Fruit fly (Drosophila melanogaster): ENCODE measurements around the gene CG12078.

Gene CG12078

DNA sequence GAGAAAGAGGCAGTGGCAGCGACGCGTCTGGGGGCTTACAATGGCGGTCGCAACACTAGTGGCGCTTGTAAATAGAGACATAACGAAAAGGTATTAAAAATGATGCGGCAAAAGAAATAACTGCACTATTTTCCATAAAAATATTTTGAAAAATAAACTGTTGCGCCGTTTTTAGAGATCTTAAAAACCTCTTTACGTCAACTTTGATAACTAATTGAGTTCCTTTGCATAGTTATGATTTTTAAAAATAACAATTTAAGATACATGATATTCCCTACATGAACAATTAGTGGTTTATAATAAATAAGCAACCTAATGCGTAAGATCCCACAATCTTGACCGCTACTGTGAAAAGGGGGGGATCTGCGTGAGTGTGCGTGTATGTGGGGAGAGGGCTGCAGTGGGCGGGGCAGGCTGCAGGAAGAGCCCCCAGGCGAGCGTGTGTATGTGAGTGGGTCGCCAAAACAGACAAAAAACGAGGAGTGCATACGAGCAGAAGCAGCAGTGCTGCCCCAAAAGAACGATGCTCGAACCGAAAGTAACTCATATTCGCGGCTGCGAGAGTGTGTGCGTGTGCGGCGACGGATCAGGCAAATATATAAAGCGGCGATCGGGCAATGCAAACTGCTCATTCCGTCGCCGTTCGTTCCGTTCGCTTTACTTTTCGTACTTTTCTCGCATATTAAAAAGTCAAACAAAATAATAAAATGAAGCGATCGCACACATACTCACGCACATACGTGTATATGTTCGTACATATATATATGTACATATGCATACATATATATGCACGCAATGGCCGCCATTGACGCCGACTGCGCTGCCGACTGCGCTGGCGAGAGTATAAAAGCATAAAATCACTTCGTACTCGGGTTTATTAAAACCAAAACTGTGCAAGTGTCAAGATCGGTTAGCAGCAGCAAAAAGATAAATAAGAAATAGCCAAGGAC, 4.9 kb upstream of the CG12078 start:
- TF ChIP-seq CG11617 (GFP tag; optimal IDR thresholded peaks at IDR 0.05) (peak; percentile 36), bab1 (GFP tag; optimal IDR thresholded peaks at IDR 0.05) (peak; percentile 58), CG12768 (GFP tag; optimal IDR thresholded peaks at IDR 0.05) (no peak), CG1620 (GFP tag; optimal IDR thresholded peaks at IDR 0.05) (no peak), CG5204 (GFP tag; optimal IDR thresholded peaks at IDR 0.05) (peak; percentile 1), kay (GFP tag; ENCODE audit: borderline replicate concordance) (no peak), Hr96 (GFP tag; optimal IDR thresholded peaks at IDR 0.05) (no peak), cnc (optimal IDR thresholded peaks at IDR 0.05) (no peak), CG33017 (tag; optimal IDR thresholded peaks at IDR 0.05) (no peak), tj (GFP tag; optimal IDR thresholded peaks at IDR 0.05) (peak; percentile 11), pad (GFP tag; optimal IDR thresholded peaks at IDR 0.05) (peak; percentile 47), CG14711 (tag; optimal IDR thresholded peaks at IDR 0.05) (peak; percentile 10), toe (GFP tag; optimal IDR thresholded peaks at IDR 0.05) (no peak), CG7101 (tag; optimal IDR thresholded peaks at IDR 0.05) (no peak), Mnt (GFP tag; optimal IDR thresholded peaks at IDR 0.05) (no peak), CG7045 (GFP tag; optimal IDR thresholded peaks at IDR 0.05) (no peak), ovo (GFP tag; optimal IDR thresholded peaks at IDR 0.05) (no peak), Clk (GFP tag; optimal IDR thresholded peaks at IDR 0.05) (no peak), cic (GFP tag; optimal IDR thresholded peaks at IDR 0.05) (no peak)

DNA sequence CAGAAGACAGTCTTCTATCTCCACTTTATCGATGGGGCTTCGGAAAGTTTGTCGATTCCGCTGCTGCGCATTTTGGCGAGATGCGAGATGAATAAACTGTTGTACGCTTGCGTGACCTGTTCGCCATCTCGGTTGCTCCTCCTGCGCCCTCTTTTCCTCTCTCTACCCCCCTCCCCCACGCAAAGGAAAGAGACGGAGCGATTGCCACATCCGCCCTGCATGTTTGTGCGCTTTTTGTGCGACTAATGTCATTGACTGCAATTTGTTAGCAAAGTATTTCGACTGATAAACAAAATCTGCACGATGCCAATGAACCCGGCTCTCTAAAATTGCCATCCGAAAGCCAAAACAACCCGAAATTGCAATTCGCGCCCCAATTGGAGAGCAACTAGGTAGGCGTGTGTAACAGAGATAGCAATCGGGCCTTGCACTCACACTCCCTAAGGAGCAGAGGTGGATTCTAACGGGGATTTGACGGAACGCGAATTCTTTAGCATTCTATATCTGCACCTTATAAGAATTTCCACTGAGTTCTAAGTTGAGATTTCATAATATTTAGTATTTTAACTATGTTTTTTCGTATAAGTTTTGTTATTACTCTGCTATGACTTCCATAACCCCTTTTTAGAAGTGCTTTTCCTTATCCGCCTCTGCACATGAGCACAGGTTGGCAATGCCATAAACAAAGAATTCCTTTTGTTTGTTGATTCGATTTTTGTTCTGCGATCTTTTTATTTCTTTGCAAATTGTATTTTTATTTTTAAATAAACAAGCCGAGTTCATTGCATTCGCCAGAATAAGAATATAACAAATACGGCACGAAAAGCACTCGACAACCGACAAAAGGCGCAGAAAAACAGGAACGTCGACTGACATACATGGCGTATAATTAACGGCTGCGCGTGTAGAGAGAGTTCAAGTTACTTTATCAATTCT, 3.3 kb upstream of the CG12078 start, which contains the start of gene CG43389:
TSS of gene CG43389 (plus strand) at position 886 of the 936 bp plus-strand sequence.
- TF ChIP-seq CG11617 (GFP tag; optimal IDR thresholded peaks at IDR 0.05): peak; percentile 32
- no peak for TF ChIP-seq toe (GFP tag; optimal IDR thresholded peaks at IDR 0.05)
- TF ChIP-seq Clk (GFP tag; optimal IDR thresholded peaks at IDR 0.05): no peak
- TF ChIP-seq CG1620 (GFP tag; optimal IDR thresholded peaks at IDR 0.05): no peak

DNA sequence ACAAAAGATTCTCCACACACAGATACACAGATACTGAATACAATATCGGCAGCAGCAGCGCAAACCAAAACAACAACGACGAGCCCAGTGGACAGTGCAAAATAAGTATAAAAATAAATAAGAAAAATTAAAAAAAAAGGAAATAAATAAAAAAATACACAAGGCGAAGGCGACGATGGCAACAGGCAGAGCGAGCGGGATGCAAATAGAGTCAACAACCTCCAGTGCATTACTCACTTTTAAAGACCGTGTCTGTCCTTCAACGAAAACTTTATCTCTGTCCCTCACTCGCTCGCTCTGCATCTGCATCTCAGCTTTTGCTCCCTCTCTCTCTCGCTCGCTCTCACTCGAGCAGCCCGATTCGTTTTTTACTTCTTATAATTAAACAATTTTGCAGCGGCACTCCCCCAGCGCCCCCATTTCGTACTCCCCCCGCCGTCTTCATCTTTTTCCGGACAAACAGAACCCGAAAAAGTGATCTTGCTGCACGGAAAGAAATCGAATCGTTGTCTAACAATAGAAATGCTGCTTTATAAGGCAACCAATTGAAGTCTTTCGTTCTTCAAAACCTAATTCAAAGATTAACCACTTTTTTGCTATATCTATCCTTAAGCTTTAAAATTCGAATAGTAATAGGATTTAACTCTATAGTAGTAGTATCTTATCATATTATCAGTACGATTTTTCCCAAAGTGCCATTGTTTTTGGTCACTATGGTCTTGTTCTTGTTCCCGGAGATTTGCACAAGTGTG, 2.5 kb upstream of the CG12078 start:
- no peak for TF ChIP-seq CG12768 (GFP tag; optimal IDR thresholded peaks at IDR 0.05)
- TF ChIP-seq Clk (GFP tag; optimal IDR thresholded peaks at IDR 0.05): no peak
- no peak for TF ChIP-seq Hr96 (GFP tag; optimal IDR thresholded peaks at IDR 0.05)
- no peak for TF ChIP-seq CG14711 (tag; optimal IDR thresholded peaks at IDR 0.05)
- TF ChIP-seq cic (GFP tag; optimal IDR thresholded peaks at IDR 0.05): peak; percentile 16

DNA sequence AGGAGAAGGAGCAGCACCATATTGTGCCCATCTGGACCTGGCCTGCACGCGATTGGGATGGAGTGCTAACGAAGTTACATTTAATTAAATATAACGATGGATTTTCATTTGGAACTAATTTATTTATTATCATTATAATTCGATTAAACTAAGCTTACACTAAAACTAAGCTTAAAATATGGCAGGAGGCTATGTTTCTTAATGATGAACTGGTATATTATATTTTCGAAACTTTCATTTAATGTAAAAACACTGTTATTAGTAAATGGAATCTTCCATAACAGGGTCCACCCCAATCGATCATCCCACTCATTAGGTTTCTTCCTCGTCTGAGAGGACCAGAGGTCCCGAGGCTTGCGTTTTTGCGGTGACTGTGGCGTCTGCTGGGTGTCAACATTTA, 1.1 kb upstream of the CG12078 start:
- TF ChIP-seq Clk (GFP tag; optimal IDR thresholded peaks at IDR 0.05) (no peak), CG1620 (GFP tag; optimal IDR thresholded peaks at IDR 0.05) (no peak), CG14711 (tag; optimal IDR thresholded peaks at IDR 0.05) (no peak), pad (GFP tag; optimal IDR thresholded peaks at IDR 0.05) (no peak), ovo (GFP tag; optimal IDR thresholded peaks at IDR 0.05) (no peak), bab1 (GFP tag; optimal IDR thresholded peaks at IDR 0.05) (no peak), CG7045 (GFP tag; optimal IDR thresholded peaks at IDR 0.05) (no peak), kay (GFP tag; ENCODE audit: borderline replicate concordance) (no peak), CG7101 (tag; optimal IDR thresholded peaks at IDR 0.05) (no peak)

DNA sequence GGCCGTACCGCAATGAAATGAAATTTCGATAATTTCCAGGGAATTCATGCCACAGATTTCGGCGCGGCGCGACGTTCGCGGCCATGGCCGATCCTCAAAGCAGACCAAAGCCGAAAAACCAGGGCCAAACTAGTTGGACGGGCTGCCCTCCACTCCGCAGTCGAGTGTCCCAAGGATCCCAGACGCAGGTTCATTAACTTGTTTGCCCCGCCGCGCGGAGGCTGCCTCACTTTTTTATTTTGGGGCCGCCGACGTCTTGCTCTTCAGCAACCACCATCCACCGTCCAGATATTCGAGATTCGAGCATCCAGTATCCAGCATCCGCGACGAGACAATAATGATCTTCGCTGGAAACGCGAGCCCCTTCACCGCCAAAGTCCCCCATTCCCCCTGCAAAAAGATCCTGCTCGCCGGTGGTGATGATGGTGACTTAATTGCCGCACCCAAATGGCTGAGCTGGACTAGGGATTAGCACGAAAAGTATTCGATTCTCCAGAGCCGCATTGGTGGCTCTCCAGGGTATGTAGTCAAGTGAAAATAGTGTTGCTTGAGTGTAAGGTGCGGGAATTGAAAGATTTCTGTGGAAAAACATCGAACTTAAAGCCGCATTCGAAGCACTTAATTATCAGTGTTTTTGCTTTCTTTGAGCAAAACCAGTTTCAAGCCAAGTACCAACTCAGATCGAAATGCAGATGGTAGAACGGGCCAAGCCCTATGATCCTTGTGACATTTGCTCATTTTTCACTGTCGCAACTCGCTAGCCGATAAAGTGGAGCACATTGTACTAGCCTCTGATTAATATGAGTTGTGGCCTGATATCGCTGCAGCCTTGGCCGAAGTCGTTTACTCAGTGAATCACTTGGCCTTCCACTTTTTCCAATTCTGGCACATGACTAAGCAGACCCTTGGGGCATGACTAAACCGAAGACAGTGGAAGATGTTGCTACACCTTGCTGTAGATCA, 1.7 kb downstream of the CG12078 start:
- no peak for TF ChIP-seq CG7101 (tag; optimal IDR thresholded peaks at IDR 0.05)
- TF ChIP-seq CG12768 (GFP tag; optimal IDR thresholded peaks at IDR 0.05): no peak
- no peak for TF ChIP-seq Crg-1 (GFP tag; optimal IDR thresholded peaks at IDR 0.05)
- TF ChIP-seq bab1 (GFP tag; optimal IDR thresholded peaks at IDR 0.05): no peak
- no peak for TF ChIP-seq CG11617 (GFP tag; optimal IDR thresholded peaks at IDR 0.05)
- TF ChIP-seq CG5204 (GFP tag; optimal IDR thresholded peaks at IDR 0.05): no peak
- TF ChIP-seq ovo (GFP tag; optimal IDR thresholded peaks at IDR 0.05): no peak
- no peak for TF ChIP-seq cnc (optimal IDR thresholded peaks at IDR 0.05)
- no peak for TF ChIP-seq CG14711 (tag; optimal IDR thresholded peaks at IDR 0.05)
- TF ChIP-seq tj (GFP tag; optimal IDR thresholded peaks at IDR 0.05): no peak
- no peak for TF ChIP-seq CG33017 (tag; optimal IDR thresholded peaks at IDR 0.05)
- no peak for TF ChIP-seq Clk (GFP tag; optimal IDR thresholded peaks at IDR 0.05)
- no peak for TF ChIP-seq CG1620 (GFP tag; optimal IDR thresholded peaks at IDR 0.05)
- no peak for TF ChIP-seq pad (GFP tag; optimal IDR thresholded peaks at IDR 0.05)
- TF ChIP-seq Mnt (GFP tag; optimal IDR thresholded peaks at IDR 0.05): no peak
- no peak for TF ChIP-seq Hr96 (GFP tag; optimal IDR thresholded peaks at IDR 0.05)

All from whole organism, adult.